Worm (Caenorhabditis elegans) whole organism, L3 larva: Measurements from ENCODE around the gene glb-32.

Experiments
- R02D3.7 ChIP-seq: fragments of 150-350 bp; optimal IDR thresholded peaks from 2 replicates; lab custom pipeline; 2014; ENCODE audit warnings: missing biosample characterization, missing genetic modification characterization
- nhr-11 ChIP-seq: fragments of 150-350 bp; optimal IDR thresholded peaks from 2 replicates; lab custom pipeline; 2014; ENCODE audit warnings: missing biosample characterization, missing genetic modification characterization
- unc-39 ChIP-seq: sonication (generic microtip); optimal IDR thresholded peaks from 4 replicates; lab custom pipeline; 2017; ENCODE audit warnings: missing biosample characterization, missing genetic modification characterization
- ztf-11 ChIP-seq: fragments of 150-350 bp; optimal IDR thresholded peaks from 2 replicates; lab custom pipeline; 2014; ENCODE audit warnings: missing biosample characterization, missing genetic modification characterization

DNA sequence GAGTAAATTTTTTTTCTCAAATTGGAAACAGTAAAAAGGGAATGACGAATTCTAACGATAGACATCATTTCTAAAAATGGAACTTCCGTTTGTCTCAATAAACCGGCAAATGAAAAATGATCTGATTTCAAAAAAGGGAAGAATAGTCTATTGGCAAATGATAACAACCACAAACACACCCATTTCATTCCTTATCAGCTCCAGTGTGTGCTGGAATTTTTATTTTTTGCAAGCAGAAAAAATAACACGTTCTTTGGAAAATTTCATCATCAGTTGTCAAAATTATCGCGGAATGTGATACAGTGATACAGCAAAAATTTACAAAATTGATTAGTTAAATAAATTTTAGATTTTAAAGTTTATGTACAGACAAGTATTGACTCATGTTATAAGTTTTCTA, 22.0 kb downstream of the glb-32 start:
- no peak for TF ChIP-seq R02D3.7
- no peak for TF ChIP-seq nhr-11 (tag; lab: Kevin White, UChicago)
- TF ChIP-seq ztf-11 (tag; lab: Kevin White, UChicago): no peak
- no peak for TF ChIP-seq unc-39
